Fruit fly (Drosophila melanogaster) whole organism, embryonic: ENCODE data around the gene cue.
A peak's percentile ranks its signal among the peaks of the same experiment; 100 is the strongest.

Source experiments
- Abd-B ChIP-seq: fragments of 200-800 bp; sonication (Bioruptor generic); optimal IDR thresholded peaks from 2 replicates; lab custom pipeline; 2018; ENCODE audit warnings: missing biosample characterization, mild to moderate bottlenecking, missing genetic modification characterization, moderate library complexity
- Adf1 ChIP-seq: fragments of 200-800 bp; sonication (Bioruptor generic); IDR thresholded peaks from 2 replicates; pipeline ENCODE4 v1.3.6; 2022; ENCODE audit warnings: missing biosample characterization, missing genetic modification characterization
- Atf3 ChIP-seq: fragments of 200-800 bp; sonication (Bioruptor generic); optimal IDR thresholded peaks from 3 replicates; lab custom pipeline; 2016; ENCODE audit warnings: missing biosample characterization, missing genetic modification characterization
- Bteb2 ChIP-seq: fragments of 200-800 bp; sonication (Bioruptor generic); optimal IDR thresholded peaks from 2 replicates; lab custom pipeline; 2016; ENCODE audit warnings: missing biosample characterization, missing genetic modification characterization
- CG10321 ChIP-seq: fragments of 200-800 bp; sonication (Bioruptor generic); IDR thresholded peaks from 2 replicates; pipeline ENCODE4 v1.3.6; 2022; ENCODE audit warnings: missing biosample characterization, missing genetic modification characterization
- CG10654 ChIP-seq: fragments of 200-800 bp; sonication (Bioruptor generic); optimal IDR thresholded peaks from 2 replicates; lab custom pipeline; 2016; ENCODE audit warnings: missing biosample characterization, missing genetic modification characterization
- CG15601 ChIP-seq: fragments of 200-800 bp; sonication (Bioruptor generic); optimal IDR thresholded peaks from 3 replicates; lab custom pipeline; 2019; ENCODE audit warnings: missing biosample characterization, mild to moderate bottlenecking, missing genetic modification characterization, moderate library complexity
- CG16779 ChIP-seq: fragments of 200-800 bp; sonication (Bioruptor generic); IDR thresholded peaks from 2 replicates; pipeline ENCODE4 v1.3.6; 2022; ENCODE audit warnings: missing biosample characterization, missing genetic modification characterization
- CG17829 ChIP-seq: fragments of 200-800 bp; optimal IDR thresholded peaks from 2 replicates; lab custom pipeline; 2019; ENCODE audit warnings: missing biosample characterization, mild to moderate bottlenecking, missing genetic modification characterization, moderate library complexity
- CG2202 ChIP-seq: fragments of 200-800 bp; sonication (Bioruptor generic); optimal IDR thresholded peaks from 2 replicates; lab custom pipeline; 2018; ENCODE audit warnings: missing biosample characterization, mild to moderate bottlenecking, missing genetic modification characterization
- CG3163 ChIP-seq: fragments of 200-800 bp; sonication (Bioruptor generic); optimal IDR thresholded peaks from 3 replicates; lab custom pipeline; 2016; ENCODE audit warnings: missing biosample characterization, missing genetic modification characterization
- CG4282 ChIP-seq: fragments of 200-800 bp; sonication (Bioruptor generic); optimal IDR thresholded peaks from 2 replicates; lab custom pipeline; 2016; ENCODE audit warnings: missing biosample characterization, missing genetic modification characterization
- CG4854 ChIP-seq: fragments of 200-800 bp; sonication (Bioruptor generic); optimal IDR thresholded peaks from 2 replicates; lab custom pipeline; 2016; ENCODE audit warnings: missing biosample characterization, missing genetic modification characterization, inconsistent platforms
- CG7556 ChIP-seq: fragments of 200-800 bp; sonication (Bioruptor generic); optimal IDR thresholded peaks from 2 replicates; lab custom pipeline; 2017; ENCODE audit warnings: missing biosample characterization, mild to moderate bottlenecking, missing genetic modification characterization
- CG8388 ChIP-seq: fragments of 200-800 bp; sonication (Bioruptor generic); optimal IDR thresholded peaks from 2 replicates; lab custom pipeline; 2019; ENCODE audit warnings: missing biosample characterization, mild to moderate bottlenecking, missing genetic modification characterization, moderate library complexity
- CG8944 ChIP-seq: fragments of 200-800 bp; sonication (Bioruptor generic); optimal IDR thresholded peaks from 3 replicates; lab custom pipeline; 2016; ENCODE audit warnings: missing biosample characterization, missing genetic modification characterization
- CG9797 ChIP-seq: fragments of 200-800 bp; sonication (Bioruptor generic); optimal IDR thresholded peaks from 3 replicates; lab custom pipeline; 2018; ENCODE audit warnings: missing biosample characterization, mild to moderate bottlenecking, missing genetic modification characterization
- CkIIα-i1 ChIP-seq: fragments of 200-800 bp; sonication (Bioruptor generic); IDR thresholded peaks from 2 replicates; pipeline ENCODE4 v1.3.6; 2022; ENCODE audit warnings: missing biosample characterization, missing genetic modification characterization
- Dbx ChIP-seq: fragments of 200-800 bp; sonication (Bioruptor generic); IDR thresholded peaks from 3 replicates; pipeline ENCODE4 v1.3.6; 2022; ENCODE audit warnings: missing biosample characterization, missing genetic modification characterization
- Dfd ChIP-seq, 2 experiments: fragments of >200 bp; optimal IDR thresholded peaks; 2 replicates each; lab custom pipeline; 2017; ENCODE audit warnings: missing biosample characterization in 2 of 2, missing genetic modification characterization in 2 of 2
- Doc3 ChIP-seq: fragments of 200-800 bp; sonication (Bioruptor generic); IDR thresholded peaks from 3 replicates; pipeline ENCODE4 v1.3.6; 2022; ENCODE audit warnings: missing biosample characterization, missing genetic modification characterization; ENCODE audit not compliant: partially characterized antibody
- GATAe ChIP-seq: fragments of 200-800 bp; sonication (Bioruptor generic); conservative IDR thresholded peaks from 2 replicates; pipeline ENCODE4 v1.3.6; 2022; ENCODE audit warnings: missing biosample characterization, missing genetic modification characterization
- H15 ChIP-seq: fragments of 200-800 bp; sonication (Bioruptor generic); IDR thresholded peaks from 3 replicates; pipeline ENCODE4 v1.3.6; 2022; ENCODE audit warnings: missing biosample characterization, missing genetic modification characterization
- HLH4C ChIP-seq: fragments of 200-800 bp; sonication (Bioruptor generic); IDR thresholded peaks from 3 replicates; pipeline ENCODE4 v1.3.6; 2022; ENCODE audit warnings: missing biosample characterization, missing genetic modification characterization; ENCODE audit not compliant: partially characterized antibody
- Hand ChIP-seq: fragments of 200-800 bp; sonication (Bioruptor generic); optimal IDR thresholded peaks from 2 replicates; lab custom pipeline; 2017; ENCODE audit warnings: mild to moderate bottlenecking, missing biosample characterization, missing genetic modification reagents, missing genetic modification characterization
- Hr3 ChIP-seq: fragments of 200-800 bp; sonication (Bioruptor generic); optimal IDR thresholded peaks from 3 replicates; lab custom pipeline; 2016; ENCODE audit warnings: missing biosample characterization, missing genetic modification characterization
- Lpt ChIP-seq: fragments of >200 bp; optimal IDR thresholded peaks from 2 replicates; lab custom pipeline; 2018; ENCODE audit warnings: missing biosample characterization, missing genetic modification characterization
- Optix ChIP-seq: fragments of 200-800 bp; sonication (Bioruptor generic); IDR thresholded peaks from 3 replicates; pipeline ENCODE4 v1.3.6; 2022; ENCODE audit warnings: missing biosample characterization, missing genetic modification characterization
- Scr ChIP-seq: fragments of 200-800 bp; sonication (Bioruptor generic); IDR thresholded peaks from 2 replicates; pipeline ENCODE4 v1.3.6; 2022; ENCODE audit warnings: missing biosample characterization, missing genetic modification characterization; ENCODE audit not compliant: partially characterized antibody
- Sin3A ChIP-seq: fragments of >200 bp; optimal IDR thresholded peaks from 2 replicates; lab custom pipeline; 2018
- Taf1 ChIP-seq: fragments of 200-800 bp; sonication (Bioruptor generic); IDR thresholded peaks from 2 replicates; pipeline ENCODE4 v1.3.6; 2022; ENCODE audit warnings: missing biosample characterization, missing genetic modification characterization
- ap ChIP-seq: fragments of 200-800 bp; sonication (Bioruptor generic); IDR thresholded peaks from 2 replicates; pipeline ENCODE4 v1.3.6; 2022; ENCODE audit warnings: missing biosample characterization, missing genetic modification characterization
- bcd ChIP-seq: fragments of 200-800 bp; sonication (Bioruptor generic); optimal IDR thresholded peaks from 2 replicates; lab custom pipeline; 2017; ENCODE audit warnings: missing biosample characterization, mild to moderate bottlenecking, missing genetic modification characterization
- bowl ChIP-seq: fragments of 200-800 bp; sonication (Bioruptor generic); IDR thresholded peaks from 2 replicates; pipeline ENCODE4 v1.3.6; 2022; ENCODE audit warnings: missing biosample characterization, missing genetic modification characterization
- danr ChIP-seq: fragments of 200-800 bp; sonication (Bioruptor generic); IDR thresholded peaks from 2 replicates; pipeline ENCODE4 v1.3.6; 2022; ENCODE audit warnings: missing biosample characterization, missing genetic modification characterization
- dmrt11E ChIP-seq: fragments of 200-800 bp; sonication (Bioruptor generic); optimal IDR thresholded peaks from 3 replicates; lab custom pipeline; 2018; ENCODE audit warnings: missing biosample characterization, mild to moderate bottlenecking, missing genetic modification characterization, moderate library complexity
- grn ChIP-seq: fragments of 200-800 bp; sonication (Bioruptor generic); optimal IDR thresholded peaks from 3 replicates; lab custom pipeline; 2017; ENCODE audit warnings: missing biosample characterization, missing genetic modification characterization
- kah ChIP-seq: fragments of 200-800 bp; sonication (Bioruptor generic); optimal IDR thresholded peaks from 2 replicates; lab custom pipeline; 2018; ENCODE audit warnings: missing biosample characterization, mild to moderate bottlenecking, missing genetic modification characterization
- ken ChIP-seq: fragments of 200-800 bp; sonication (Bioruptor generic); IDR thresholded peaks from 3 replicates; pipeline ENCODE4 v1.3.6; 2022; ENCODE audit warnings: missing biosample characterization, missing genetic modification characterization
- lab ChIP-seq: fragments of 200-800 bp; sonication (Bioruptor generic); optimal IDR thresholded peaks from 3 replicates; lab custom pipeline; 2017; ENCODE audit warnings: missing biosample characterization, missing genetic modification characterization, mild to moderate bottlenecking, moderate library complexity, missing genetic modification reagents
- mld ChIP-seq: fragments of 200-800 bp; sonication (Bioruptor generic); IDR thresholded peaks from 3 replicates; pipeline ENCODE4 v1.3.6; 2022; ENCODE audit warnings: missing biosample characterization, missing genetic modification characterization; ENCODE audit not compliant: partially characterized antibody
- nerfin-2 ChIP-seq: fragments of 200-800 bp; sonication (Bioruptor generic); IDR thresholded peaks from 2 replicates; pipeline ENCODE4 v1.3.6; 2022; ENCODE audit warnings: missing biosample characterization, missing genetic modification characterization; ENCODE audit not compliant: partially characterized antibody
- pb ChIP-seq: fragments of 200-800 bp; sonication (Bioruptor generic); optimal IDR thresholded peaks from 3 replicates; lab custom pipeline; 2016; ENCODE audit warnings: missing biosample characterization, missing genetic modification characterization
- pnt ChIP-seq: fragments of 200-800 bp; sonication (Bioruptor generic); optimal IDR thresholded peaks from 3 replicates; lab custom pipeline; 2016; ENCODE audit warnings: missing biosample characterization, missing genetic modification characterization
- prd ChIP-seq, 3 experiments: fragments of >200 bp in 2 of 3; fragments of 200-800 bp in 1 of 3; sonication (Bioruptor generic) in 1 of 3; optimal IDR thresholded peaks in 2 of 3; IDR thresholded peaks in 1 of 3; 2 replicates in 2 of 3; 3 replicates in 1 of 3; pipeline versions ENCODE4 v1.3.6 to Lab custom; 2017 to 2022; ENCODE audit warnings: missing biosample characterization in 1 of 3, missing genetic modification characterization in 1 of 3
- row ChIP-seq: fragments of 200-800 bp; sonication (Bioruptor generic); IDR thresholded peaks from 3 replicates; pipeline ENCODE4 v1.3.6; 2022; ENCODE audit warnings: missing biosample characterization, missing genetic modification characterization
- sc ChIP-seq, 3 experiments: fragments of >200 bp in 2 of 3; fragments of 200-800 bp in 1 of 3; sonication (Bioruptor generic) in 1 of 3; optimal IDR thresholded peaks; 2 replicates in 2 of 3; 3 replicates in 1 of 3; lab custom pipeline; 2017; ENCODE audit warnings: mild to moderate bottlenecking in 1 of 3, missing biosample characterization in 1 of 3, missing genetic modification characterization in 1 of 3, missing genetic modification reagents in 1 of 3
- sima ChIP-seq: fragments of 200-800 bp; sonication (Bioruptor generic); optimal IDR thresholded peaks from 2 replicates; lab custom pipeline; 2016; ENCODE audit warnings: missing biosample characterization, missing genetic modification characterization
- ssp ChIP-seq: fragments of 200-800 bp; sonication (Bioruptor generic); IDR thresholded peaks from 2 replicates; pipeline ENCODE4 v1.3.6; 2022; ENCODE audit warnings: missing biosample characterization, missing genetic modification characterization
- tio ChIP-seq: fragments of 200-800 bp; sonication (Bioruptor generic); optimal IDR thresholded peaks from 2 replicates; lab custom pipeline; 2017; ENCODE audit warnings: missing biosample characterization, missing genetic modification characterization, inconsistent platforms
- wor ChIP-seq: fragments of 200-800 bp; sonication (Bioruptor generic); IDR thresholded peaks from 2 replicates; pipeline ENCODE4 v1.3.6; 2022; ENCODE audit warnings: missing biosample characterization, missing genetic modification characterization

Gene cue

dm6 chr3L:1464465-1464864, 52.6 kb downstream of the cue start (continued):
- TF ChIP-seq Scr (no peak), pb (GFP tag; lab: Kevin White, UChicago) (no peak), CG4854 (GFP tag; lab: Kevin White, UChicago) (no peak), grn (GFP tag; lab: Kevin White, UChicago) (no peak), Adf1 (no peak), CG4282 (GFP tag; lab: Kevin White, UChicago) (no peak), CkIIα-i1 (peak; percentile 29; the same call in 1 of the 2 replicates), Optix (GFP tag; lab: Robert Waterston, UW) (0 out of 3 replicates have a peak, but pooled peaks have one; percentile 46), prd (optimal IDR thresholded peaks at IDR 0.05; lab: Kevin White, UChicago) (no peak), prd (GFP tag; IDR thresholded peaks at IDR 0.05; lab: Robert Waterston, UW) (peak; percentile 54; the same call in 2 of the 3 replicates), sc (optimal IDR thresholded peaks at IDR 0.05; lab: Kevin White, UChicago) (no peak), sc (GFP tag; optimal IDR thresholded peaks at IDR 0.05; lab: Kevin White, UChicago) (no peak), ken (GFP tag; lab: Robert Waterston, UW) (no peak), Hand (no peak), Doc3 (GFP tag; lab: Robert Waterston, UW) (no peak), CG17829 (tag; lab: Kevin White, UChicago) (no peak), nerfin-2 (no peak), ssp (GFP tag; lab: Robert Waterston, UW) (no peak), ap (no peak), CG9797 (GFP tag; lab: Kevin White, UChicago) (no peak), CG3163 (GFP tag; lab: Kevin White, UChicago) (no peak), Hr3 (peak; percentile 41), Abd-B (GFP tag; lab: Kevin White, UChicago) (peak; percentile 36), CG15601 (no peak), HLH4C (no peak), Taf1 (GFP tag; lab: Robert Waterston, UW) (no peak), CG7556 (GFP tag; lab: Kevin White, UChicago) (no peak), GATAe (GFP tag; lab: Robert Waterston, UW) (no peak), Bteb2 (GFP tag; lab: Kevin White, UChicago) (no peak), bowl (GFP tag; lab: Robert Waterston, UW) (no peak), sima (GFP tag; lab: Kevin White, UChicago) (no peak), CG8944 (peak; percentile 16), CG10654 (GFP tag; lab: Kevin White, UChicago) (no peak), danr (GFP tag; lab: Robert Waterston, UW) (no peak), CG8388 (GFP tag; lab: Kevin White, UChicago) (peak; percentile 15), lab (no peak), Lpt (GFP tag; lab: Kevin White, UChicago) (no peak), H15 (GFP tag; lab: Robert Waterston, UW) (0 out of 3 replicates have a peak, but pooled peaks have one; percentile 40), CG2202 (no peak), Sin3A (lab: Kevin White, UChicago) (no peak), tio (GFP tag; lab: Kevin White, UChicago) (peak; percentile 41), kah (no peak), pnt (GFP tag; lab: Kevin White, UChicago) (no peak), bcd (GFP tag; lab: Kevin White, UChicago) (no peak), CG10321 (no peak), row (peak; percentile 29; the same call in 1 of the 3 replicates), Dbx (GFP tag; lab: Robert Waterston, UW) (no peak), CG16779 (GFP tag; lab: Robert Waterston, UW) (no peak), wor (GFP tag; lab: Robert Waterston, UW) (no peak), Atf3 (GFP tag; lab: Kevin White, UChicago) (no peak), Dfd (GFP tag; optimal IDR thresholded peaks at IDR 0.05; lab: Kevin White, UChicago) (no peak), mld (GFP tag; lab: Robert Waterston, UW) (no peak), dmrt11E (peak; percentile 42)
